Worm (Caenorhabditis elegans) whole organism, dauer: ENCODE data around the gene ZK84.5.

Source experiments
- unc-62 ChIP-seq: sonication (generic microtip); optimal IDR thresholded peaks from 2 replicates; lab custom pipeline; 2017; ENCODE audit warnings: missing biosample characterization, missing genetic modification reagents, missing genetic modification characterization

Gene ZK84.5

ce11 chrII:6016410-6016809 lies at the start of gene ZK84.5:
Gene ZK84.5 (minus strand): TSS chrII:6016510.
- TF ChIP-seq unc-62 (GFP tag; lab: Kevin White, UChicago), result no peak

- no peak for TF ChIP-seq unc-62 (GFP tag; lab: Kevin White, UChicago)
Measured at ce11 chrII:6061495-6061894, 45.2 kb upstream of the ZK84.5 start.

- no peak for TF ChIP-seq unc-62 (GFP tag; lab: Kevin White, UChicago)
Measured at ce11 chrII:6055927-6056326, 39.6 kb upstream of the ZK84.5 start, which contains the start of gene R12C12.7. Gene R12C12.7 (minus strand): TSS chrII:6055985.

- TF ChIP-seq unc-62 (GFP tag; lab: Kevin White, UChicago), result no peak
Measured at ce11 chrII:6050120-6050519, 33.8 kb upstream of the ZK84.5 start, which contains the start of gene gldc-1. Gene gldc-1 (plus strand): TSS chrII:6050420.

ce11 chrII:6049546-6049945 lies 33.2 kb upstream of the ZK84.5 start:
- no peak for TF ChIP-seq unc-62 (GFP tag; lab: Kevin White, UChicago)

- TF ChIP-seq unc-62 (GFP tag; lab: Kevin White, UChicago), result no peak
Measured at ce11 chrII:6047639-6048159, 31.4 kb upstream of the ZK84.5 start, which contains the start of the genes R12C12.6 and ran-5. Gene R12C12.6 (minus strand): TSS chrII:6047867. Gene ran-5 (plus strand): TSS chrII:6048109.

- no peak for TF ChIP-seq unc-62 (GFP tag; lab: Kevin White, UChicago)
Measured at ce11 chrII:6046023-6046631, 29.8 kb upstream of the ZK84.5 start.

- no peak for TF ChIP-seq unc-62 (GFP tag; lab: Kevin White, UChicago)
Measured at ce11 chrII:6045048-6045447, 28.7 kb upstream of the ZK84.5 start, which contains the start of gene R12C12.5. Gene R12C12.5 (minus strand): TSS chrII:6045148.

- no peak for TF ChIP-seq unc-62 (GFP tag; lab: Kevin White, UChicago)
Measured at ce11 chrII:6043166-6043565, 26.9 kb upstream of the ZK84.5 start, which contains the start of gene R12C12.10. Gene R12C12.10 (minus strand): TSS chrII:6043266.

ce11 chrII:6031106-6031505 lies 14.8 kb upstream of the ZK84.5 start, which contains the start of gene frpr-16:
Gene frpr-16 (minus strand): TSS chrII:6031206.
- TF ChIP-seq unc-62 (GFP tag; lab: Kevin White, UChicago), result no peak

- no peak for TF ChIP-seq unc-62 (GFP tag; lab: Kevin White, UChicago)
Measured at ce11 chrII:6028594-6029141, 12.4 kb upstream of the ZK84.5 start.

- no peak for TF ChIP-seq unc-62 (GFP tag; lab: Kevin White, UChicago)
Measured at ce11 chrII:6026646-6027045, 10.3 kb upstream of the ZK84.5 start.

- no peak for TF ChIP-seq unc-62 (GFP tag; lab: Kevin White, UChicago)
Measured at ce11 chrII:6025647-6026046, 9.3 kb upstream of the ZK84.5 start.

ce11 chrII:6024879-6025278 lies 8.6 kb upstream of the ZK84.5 start, which contains the start of gene R12C12.9:
Gene R12C12.9 (minus strand): TSS chrII:6024979.
- TF ChIP-seq unc-62 (GFP tag; lab: Kevin White, UChicago), result no peak

- TF ChIP-seq unc-62 (GFP tag; lab: Kevin White, UChicago), result no peak
Measured at ce11 chrII:6022596-6022995, 6.3 kb upstream of the ZK84.5 start.

ce11 chrII:6020353-6020752 lies 4.0 kb upstream of the ZK84.5 start, which contains the start of gene ZK84.1:
Gene ZK84.1 (plus strand): TSS chrII:6020653.
- no peak for TF ChIP-seq unc-62 (GFP tag; lab: Kevin White, UChicago)
